Fruit fly (Drosophila melanogaster) whole organism, embryonic: ENCODE measurements around the gene NimC1.
A peak's percentile ranks its signal among the peaks of the same experiment; 100 is the strongest.

Source experiments
- Awh ChIP-seq: fragments of 200-800 bp; sonication (Bioruptor generic); IDR thresholded peaks from 2 replicates; pipeline ENCODE4, ENCODE4 v1.3.6; 2022; ENCODE audit warnings: missing biosample characterization, missing genetic modification characterization
- CG10979 ChIP-seq: fragments of 200-800 bp; sonication (Bioruptor generic); optimal IDR thresholded peaks from 2 replicates; lab custom pipeline; 2018; ENCODE audit warnings: missing biosample characterization, mild to moderate bottlenecking, missing genetic modification characterization, moderate library complexity
- CG11247 ChIP-seq: fragments of 200-800 bp; sonication (Bioruptor generic); IDR thresholded peaks from 2 replicates; pipeline ENCODE4 v1.3.6; 2022; ENCODE audit warnings: missing biosample characterization, missing genetic modification characterization
- CG12219 ChIP-seq: fragments of 200-800 bp; sonication (Bioruptor generic); optimal IDR thresholded peaks from 3 replicates; lab custom pipeline; 2018; ENCODE audit warnings: missing biosample characterization, mild to moderate bottlenecking, missing genetic modification characterization
- CG12659 ChIP-seq: fragments of 200-800 bp; sonication (Bioruptor generic); optimal IDR thresholded peaks from 3 replicates; lab custom pipeline; 2017; ENCODE audit warnings: mild to moderate bottlenecking, missing biosample characterization, missing genetic modification reagents, missing genetic modification characterization
- CG16813 ChIP-seq: fragments of 200-800 bp; sonication (Bioruptor generic); IDR thresholded peaks from 3 replicates; pipeline ENCODE4 v1.3.6; 2022; ENCODE audit warnings: missing biosample characterization, missing genetic modification characterization; ENCODE audit not compliant: partially characterized antibody
- CG31224 ChIP-seq: fragments of 200-800 bp; sonication (Bioruptor generic); IDR thresholded peaks from 2 replicates; pipeline ENCODE4 v1.3.6; 2022; ENCODE audit warnings: missing biosample characterization, missing genetic modification characterization
- CG3281 ChIP-seq: fragments of 200-800 bp; sonication (Bioruptor generic); optimal IDR thresholded peaks from 3 replicates; lab custom pipeline; 2017; ENCODE audit warnings: missing biosample characterization, mild to moderate bottlenecking, missing genetic modification characterization
- CG42726 ChIP-seq: fragments of 200-800 bp; sonication (Bioruptor generic); IDR thresholded peaks from 2 replicates; pipeline ENCODE4 v1.3.6; 2022; ENCODE audit warnings: missing biosample characterization, missing genetic modification characterization; ENCODE audit not compliant: partially characterized antibody
- CG4617 ChIP-seq: fragments of 200-800 bp; sonication (Bioruptor generic); optimal IDR thresholded peaks from 3 replicates; lab custom pipeline; 2016; ENCODE audit warnings: missing biosample characterization, missing genetic modification characterization, borderline replicate concordance
- CG4854 ChIP-seq: fragments of 200-800 bp; sonication (Bioruptor generic); optimal IDR thresholded peaks from 2 replicates; lab custom pipeline; 2016; ENCODE audit warnings: missing biosample characterization, missing genetic modification characterization, inconsistent platforms
- CG6791 ChIP-seq: fragments of 200-800 bp; sonication (Bioruptor generic); IDR thresholded peaks from 3 replicates; pipeline ENCODE4 v1.3.6; 2022; ENCODE audit warnings: missing biosample characterization, missing genetic modification characterization; ENCODE audit not compliant: partially characterized antibody
- CG6813 ChIP-seq: fragments of 200-800 bp; sonication (Bioruptor generic); optimal IDR thresholded peaks from 2 replicates; lab custom pipeline; 2017; ENCODE audit warnings: missing biosample characterization, missing genetic modification characterization, mild to moderate bottlenecking, moderate library complexity, missing genetic modification reagents
- CG7357 ChIP-seq: fragments of 200-800 bp; sonication (Bioruptor generic); IDR thresholded peaks from 3 replicates; pipeline ENCODE4 v1.3.6; 2022; ENCODE audit warnings: missing biosample characterization, missing genetic modification characterization
- CG7745 ChIP-seq: fragments of 200-800 bp; sonication (Bioruptor generic); optimal IDR thresholded peaks from 2 replicates; lab custom pipeline; 2018; ENCODE audit warnings: missing biosample characterization, mild to moderate bottlenecking, missing genetic modification characterization, moderate library complexity
- CTCF ChIP-seq: fragments of 200-800 bp; sonication (Bioruptor generic); optimal IDR thresholded peaks from 2 replicates; lab custom pipeline; 2017; ENCODE audit warnings: missing biosample characterization, mild to moderate bottlenecking, missing genetic modification characterization, moderate library complexity
- HHEX ChIP-seq: fragments of 200-800 bp; sonication (Bioruptor generic); optimal IDR thresholded peaks from 3 replicates; lab custom pipeline; 2017; ENCODE audit warnings: missing biosample characterization, mild to moderate bottlenecking, missing genetic modification characterization, missing genetic modification reagents
- Lim3 ChIP-seq: fragments of 200-800 bp; sonication (Bioruptor generic); IDR thresholded peaks from 2 replicates; pipeline ENCODE4 v1.3.6; 2022; ENCODE audit warnings: missing biosample characterization, missing genetic modification characterization
- Neu2 ChIP-seq: fragments of 200-800 bp; sonication (Bioruptor generic); optimal IDR thresholded peaks from 3 replicates; lab custom pipeline; 2016; ENCODE audit warnings: missing biosample characterization, missing genetic modification characterization, borderline replicate concordance
- NfI ChIP-seq: fragments of 200-800 bp; sonication (Bioruptor generic); optimal IDR thresholded peaks from 3 replicates; lab custom pipeline; 2018; ENCODE audit warnings: missing biosample characterization, mild to moderate bottlenecking, missing genetic modification characterization, moderate library complexity
- Ravus ChIP-seq: fragments of 200-800 bp; sonication (Bioruptor generic); IDR thresholded peaks from 2 replicates; pipeline ENCODE4 v1.3.6; 2022; ENCODE audit warnings: missing biosample characterization, missing genetic modification characterization
- ara ChIP-seq: fragments of 200-800 bp; sonication (Bioruptor generic); IDR thresholded peaks from 2 replicates; pipeline ENCODE4 v1.3.6; 2022; ENCODE audit warnings: missing biosample characterization, missing genetic modification characterization
- bab2 ChIP-seq: fragments of 200-800 bp; sonication (Bioruptor generic); optimal IDR thresholded peaks from 2 replicates; lab custom pipeline; 2016; ENCODE audit warnings: missing biosample characterization, missing genetic modification characterization
- bbx ChIP-seq: fragments of 200-800 bp; sonication (Bioruptor generic); IDR thresholded peaks from 2 replicates; pipeline ENCODE4 v1.3.6; 2022; ENCODE audit warnings: missing biosample characterization, missing genetic modification characterization; ENCODE audit not compliant: partially characterized antibody
- br ChIP-seq: fragments of >200 bp; optimal IDR thresholded peaks from 2 replicates; lab custom pipeline; 2017
- cad ChIP-seq: fragments of >200 bp; optimal IDR thresholded peaks from 2 replicates; lab custom pipeline; 2017; ENCODE audit warnings: missing biosample characterization, missing genetic modification characterization
- caup ChIP-seq: fragments of 200-800 bp; sonication (Bioruptor generic); optimal IDR thresholded peaks from 3 replicates; lab custom pipeline; 2017; ENCODE audit warnings: missing biosample characterization, mild to moderate bottlenecking, missing genetic modification characterization, moderate library complexity; ENCODE audit not compliant: severe bottlenecking
- cg ChIP-seq: fragments of 200-800 bp; sonication (Bioruptor generic); optimal IDR thresholded peaks from 3 replicates; lab custom pipeline; 2019; ENCODE audit warnings: missing biosample characterization, mild to moderate bottlenecking, missing genetic modification characterization, moderate library complexity
- chm ChIP-seq: fragments of 200-800 bp; sonication (Bioruptor generic); IDR thresholded peaks from 2 replicates; pipeline ENCODE4 v1.3.6; 2022; ENCODE audit warnings: missing biosample characterization, missing genetic modification characterization
- ewg ChIP-seq: fragments of 200-800 bp; sonication (Bioruptor generic); optimal IDR thresholded peaks from 3 replicates; lab custom pipeline; 2017; ENCODE audit warnings: mild to moderate bottlenecking, missing biosample characterization, missing genetic modification reagents, missing genetic modification characterization
- fd64A ChIP-seq: fragments of 200-800 bp; sonication (Bioruptor generic); optimal IDR thresholded peaks from 3 replicates; lab custom pipeline; 2018; ENCODE audit warnings: missing biosample characterization, mild to moderate bottlenecking, missing genetic modification characterization
- gt ChIP-seq: fragments of 200-800 bp; sonication (Bioruptor generic); IDR thresholded peaks from 2 replicates; pipeline ENCODE4 v1.3.6; 2022; ENCODE audit warnings: missing biosample characterization, missing genetic modification characterization
- jumu ChIP-seq: fragments of 200-800 bp; sonication (Bioruptor generic); optimal IDR thresholded peaks from 3 replicates; lab custom pipeline; 2016; ENCODE audit warnings: missing biosample characterization, missing genetic modification characterization
- ken ChIP-seq: fragments of 200-800 bp; sonication (Bioruptor generic); IDR thresholded peaks from 3 replicates; pipeline ENCODE4 v1.3.6; 2022; ENCODE audit warnings: missing biosample characterization, missing genetic modification characterization
- lilli ChIP-seq: fragments of 200-800 bp; sonication (Bioruptor generic); optimal IDR thresholded peaks from 3 replicates; lab custom pipeline; 2016; ENCODE audit warnings: missing biosample characterization, missing genetic modification characterization
- maf-S ChIP-seq: fragments of 200-800 bp; sonication (Bioruptor generic); optimal IDR thresholded peaks from 2 replicates; lab custom pipeline; 2016; ENCODE audit warnings: missing biosample characterization, missing genetic modification characterization
- mld ChIP-seq: fragments of 200-800 bp; sonication (Bioruptor generic); IDR thresholded peaks from 3 replicates; pipeline ENCODE4 v1.3.6; 2022; ENCODE audit warnings: missing biosample characterization, missing genetic modification characterization; ENCODE audit not compliant: partially characterized antibody
- otp ChIP-seq: fragments of 200-800 bp; sonication (Bioruptor generic); IDR thresholded peaks from 3 replicates; pipeline ENCODE4, ENCODE4 v1.3.6; 2022; ENCODE audit warnings: missing biosample characterization, missing genetic modification characterization
- pnt ChIP-seq: fragments of 200-800 bp; sonication (Bioruptor generic); optimal IDR thresholded peaks from 3 replicates; lab custom pipeline; 2016; ENCODE audit warnings: missing biosample characterization, missing genetic modification characterization
- pum ChIP-seq: fragments of 200-800 bp; sonication (Bioruptor generic); optimal IDR thresholded peaks from 2 replicates; lab custom pipeline; 2016; ENCODE audit warnings: missing biosample characterization, missing genetic modification characterization
- row ChIP-seq: fragments of 200-800 bp; sonication (Bioruptor generic); IDR thresholded peaks from 3 replicates; pipeline ENCODE4 v1.3.6; 2022; ENCODE audit warnings: missing biosample characterization, missing genetic modification characterization
- shn ChIP-seq: fragments of 200-800 bp; sonication (Bioruptor generic); optimal IDR thresholded peaks from 3 replicates; lab custom pipeline; 2016; ENCODE audit warnings: missing biosample characterization, missing genetic modification characterization
- sisA ChIP-seq: fragments of 200-800 bp; sonication (Bioruptor generic); IDR thresholded peaks from 2 replicates; pipeline ENCODE4 v1.3.6; 2022; ENCODE audit warnings: missing biosample characterization, missing genetic modification characterization
- stc ChIP-seq: fragments of 200-800 bp; sonication (Bioruptor generic); IDR thresholded peaks from 2 replicates; pipeline ENCODE4 v1.3.6; 2022; ENCODE audit warnings: missing biosample characterization, missing genetic modification characterization
- unpg ChIP-seq: fragments of 200-800 bp; sonication (Bioruptor generic); optimal IDR thresholded peaks from 3 replicates; lab custom pipeline; 2018; ENCODE audit warnings: missing biosample characterization, mild to moderate bottlenecking, missing genetic modification characterization, moderate library complexity
- usp ChIP-seq: fragments of >200 bp; optimal IDR thresholded peaks from 2 replicates; lab custom pipeline; 2017; ENCODE audit warnings: missing biosample characterization, missing genetic modification characterization
- vfl ChIP-seq: fragments of 200-800 bp; sonication (Bioruptor generic); optimal IDR thresholded peaks from 2 replicates; lab custom pipeline; 2016; ENCODE audit warnings: missing biosample characterization, missing genetic modification characterization
- vvl ChIP-seq: fragments of 200-800 bp; sonication (Bioruptor generic); IDR thresholded peaks from 2 replicates; pipeline ENCODE4 v1.3.6; 2022; ENCODE audit warnings: missing biosample characterization, missing genetic modification characterization

NimC1 gene

dm6 chr2L:14020875-14021643 is 44.5 kb upstream of the NimC1 start (continued):
- TF ChIP-seq otp (GFP tag; lab: Robert Waterston, UW) (peak; percentile 36; the same call in 1 of the 3 replicates), vfl (no peak), CG11247 (GFP tag; lab: Robert Waterston, UW) (no peak), CG7745 (tag; lab: Kevin White, UChicago) (no peak), fd64A (GFP tag; lab: Kevin White, UChicago) (peak; percentile 35), CG6813 (GFP tag; lab: Kevin White, UChicago) (peak; percentile 13), chm (GFP tag; lab: Robert Waterston, UW) (peak; percentile 59; the same call in 1 of the 2 replicates), lilli (GFP tag; lab: Kevin White, UChicago) (no peak), ken (peak; percentile 39; the same call in 1 of the 3 replicates), gt (GFP tag; lab: Robert Waterston, UW) (peak; percentile 53; the same call in 1 of the 2 replicates), NfI (GFP tag; lab: Kevin White, UChicago) (peak; percentile 62), CG3281 (GFP tag; lab: Kevin White, UChicago) (peak; percentile 11), unpg (peak; percentile 62), CG31224 (GFP tag; lab: Robert Waterston, UW) (no peak), Awh (peak; percentile 75), CG4617 (no peak), caup (GFP tag; lab: Kevin White, UChicago) (peak; percentile 21), ara (GFP tag; lab: Robert Waterston, UW) (peak; percentile 59), usp (GFP tag; lab: Kevin White, UChicago) (no peak), stc (peak; percentile 60), jumu (peak; percentile 1), pnt (GFP tag; lab: Kevin White, UChicago) (peak; percentile 22), bab2 (GFP tag; lab: Kevin White, UChicago) (peak; percentile 38), maf-S (GFP tag; lab: Kevin White, UChicago) (no peak), Neu2 (no peak), CG12659 (peak; percentile 76), CG16813 (no peak), CG10979 (tag; lab: Kevin White, UChicago) (peak; percentile 82), row (peak; percentile 78), cad (GFP tag; lab: Kevin White, UChicago) (no peak), CG42726 (GFP tag; lab: Robert Waterston, UW) (no peak), CTCF (GFP tag; lab: Kevin White, UChicago) (no peak), sisA (GFP tag; lab: Robert Waterston, UW) (peak; percentile 41), pum (GFP tag; lab: Kevin White, UChicago) (peak; percentile 22), shn (GFP tag; lab: Kevin White, UChicago) (peak; percentile 9), br (lab: Kevin White, UChicago) (no peak), CG6791 (no peak), ewg (GFP tag; lab: Kevin White, UChicago) (peak; percentile 38), CG12219 (GFP tag; lab: Kevin White, UChicago) (peak; percentile 7), cg (no peak), Lim3 (GFP tag; lab: Robert Waterston, UW) (no peak), Ravus (GFP tag; lab: Robert Waterston, UW) (no peak), CG4854 (peak; percentile 34), mld (GFP tag; lab: Robert Waterston, UW) (no peak), bbx (GFP tag; lab: Robert Waterston, UW) (no peak), CG7357 (GFP tag; lab: Robert Waterston, UW) (0 out of 3 replicates have a peak, but pooled peaks have one; percentile 10), vvl (GFP tag; lab: Robert Waterston, UW) (peak; percentile 85), HHEX (peak; percentile 54)
